Fruit fly (Drosophila melanogaster): ENCODE results near the gene tal-2A.

DNA sequence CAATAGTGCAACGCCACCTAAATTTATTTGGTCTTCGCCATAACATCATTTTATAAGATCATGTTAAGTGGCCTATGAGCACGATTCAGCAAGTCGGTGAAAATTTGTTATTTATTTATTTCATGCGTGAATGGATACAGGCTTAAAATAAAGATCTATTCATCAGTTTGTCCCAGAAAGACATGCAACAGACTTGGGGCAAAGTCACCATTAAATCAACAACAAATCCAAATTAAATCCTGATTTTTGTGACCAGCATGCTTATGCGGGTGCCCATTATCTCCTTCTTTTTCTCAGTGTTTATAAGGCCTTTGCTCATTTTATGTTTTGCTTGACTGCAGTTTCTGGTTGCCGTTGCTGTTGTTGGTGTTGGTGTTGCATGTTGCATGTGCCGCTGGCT, 5.0 kb upstream of the tal-2A start:
- no peak for TF ChIP-seq CG7045 (GFP tag; optimal IDR thresholded peaks at IDR 0.05)
- no peak for TF ChIP-seq kay (GFP tag; ENCODE audit: borderline replicate concordance)
- no peak for TF ChIP-seq cic (GFP tag; optimal IDR thresholded peaks at IDR 0.05)
- TF ChIP-seq CG33017 (tag; optimal IDR thresholded peaks at IDR 0.05): no peak
- TF ChIP-seq bab1 (GFP tag; optimal IDR thresholded peaks at IDR 0.05): no peak
- TF ChIP-seq CG14711 (tag; optimal IDR thresholded peaks at IDR 0.05): no peak
- TF ChIP-seq CG5204 (GFP tag; optimal IDR thresholded peaks at IDR 0.05): no peak
- TF ChIP-seq pad (GFP tag; optimal IDR thresholded peaks at IDR 0.05): no peak
- no peak for TF ChIP-seq Hr96 (GFP tag; optimal IDR thresholded peaks at IDR 0.05)
- TF ChIP-seq tj (GFP tag; optimal IDR thresholded peaks at IDR 0.05): no peak
- TF ChIP-seq Crg-1 (GFP tag; optimal IDR thresholded peaks at IDR 0.05): no peak
- TF ChIP-seq cnc (optimal IDR thresholded peaks at IDR 0.05): no peak
- TF ChIP-seq CG12768 (GFP tag; optimal IDR thresholded peaks at IDR 0.05): no peak
- no peak for TF ChIP-seq Clk (GFP tag; optimal IDR thresholded peaks at IDR 0.05)

All from whole organism, adult.